Fruit fly (Drosophila melanogaster) whole organism, embryonic: ENCODE measurements around the gene side-IV.

Experiments used
- Atf3 ChIP-seq: fragments of 200-800 bp; sonication (Bioruptor generic); optimal IDR thresholded peaks from 3 replicates; lab custom pipeline; 2016; ENCODE audit warnings: missing biosample characterization, missing genetic modification characterization
- Bteb2 ChIP-seq: fragments of 200-800 bp; sonication (Bioruptor generic); optimal IDR thresholded peaks from 2 replicates; lab custom pipeline; 2016; ENCODE audit warnings: missing biosample characterization, missing genetic modification characterization
- CG12219 ChIP-seq: fragments of 200-800 bp; sonication (Bioruptor generic); optimal IDR thresholded peaks from 3 replicates; lab custom pipeline; 2018; ENCODE audit warnings: missing biosample characterization, mild to moderate bottlenecking, missing genetic modification characterization
- CG15073 ChIP-seq: fragments of 200-800 bp; sonication (Bioruptor generic); optimal IDR thresholded peaks from 2 replicates; lab custom pipeline; 2016; ENCODE audit warnings: missing biosample characterization, missing genetic modification characterization
- CG16779 ChIP-seq: fragments of 200-800 bp; sonication (Bioruptor generic); IDR thresholded peaks from 2 replicates; pipeline ENCODE4 v1.3.6; 2022; ENCODE audit warnings: missing biosample characterization, missing genetic modification characterization
- CG17829 ChIP-seq: fragments of 200-800 bp; optimal IDR thresholded peaks from 2 replicates; lab custom pipeline; 2019; ENCODE audit warnings: missing biosample characterization, mild to moderate bottlenecking, missing genetic modification characterization, moderate library complexity
- CG18262 ChIP-seq: fragments of 200-800 bp; optimal IDR thresholded peaks from 3 replicates; lab custom pipeline; 2019; ENCODE audit warnings: missing biosample characterization, mild to moderate bottlenecking, missing genetic modification characterization, moderate library complexity
- CG2875 ChIP-seq: fragments of 200-800 bp; sonication (Bioruptor generic); optimal IDR thresholded peaks from 2 replicates; lab custom pipeline; 2017; ENCODE audit warnings: missing biosample characterization, mild to moderate bottlenecking, missing genetic modification characterization, missing genetic modification reagents
- CG4404 ChIP-seq: fragments of 200-800 bp; sonication (Bioruptor generic); IDR thresholded peaks from 2 replicates; pipeline ENCODE4 v1.3.6; 2022; ENCODE audit warnings: missing biosample characterization, missing genetic modification characterization
- CG4617 ChIP-seq: fragments of 200-800 bp; sonication (Bioruptor generic); optimal IDR thresholded peaks from 3 replicates; lab custom pipeline; 2016; ENCODE audit warnings: missing biosample characterization, missing genetic modification characterization, borderline replicate concordance
- CG7839 ChIP-seq: fragments of 200-800 bp; sonication (Bioruptor generic); optimal IDR thresholded peaks from 3 replicates; lab custom pipeline; 2018; ENCODE audit warnings: missing biosample characterization, mild to moderate bottlenecking, missing genetic modification characterization, moderate library complexity
- CG8944 ChIP-seq: fragments of 200-800 bp; sonication (Bioruptor generic); optimal IDR thresholded peaks from 3 replicates; lab custom pipeline; 2016; ENCODE audit warnings: missing biosample characterization, missing genetic modification characterization
- CG9797 ChIP-seq: fragments of 200-800 bp; sonication (Bioruptor generic); optimal IDR thresholded peaks from 3 replicates; lab custom pipeline; 2018; ENCODE audit warnings: missing biosample characterization, mild to moderate bottlenecking, missing genetic modification characterization
- D ChIP-seq, 2 experiments: fragments of 200-800 bp in 1 of 2; fragments of >200 bp in 1 of 2; sonication (Bioruptor generic) in 1 of 2; optimal IDR thresholded peaks; 2 replicates in 1 of 2; 3 replicates in 1 of 2; lab custom pipeline; 2017; ENCODE audit warnings: mild to moderate bottlenecking in 1 of 2, missing biosample characterization in 1 of 2, missing genetic modification characterization in 1 of 2, missing genetic modification reagents in 1 of 2
- Dip2 ChIP-seq: fragments of 200-800 bp; sonication (Bioruptor generic); IDR thresholded peaks from 2 replicates; pipeline ENCODE4 v1.3.6; 2022; ENCODE audit warnings: missing biosample characterization, missing genetic modification characterization
- Dp ChIP-seq: fragments of 200-800 bp; sonication (Bioruptor generic); optimal IDR thresholded peaks from 2 replicates; lab custom pipeline; 2018; ENCODE audit warnings: missing biosample characterization, mild to moderate bottlenecking, missing genetic modification characterization, moderate library complexity
- E2f1 ChIP-seq: fragments of 200-800 bp; sonication (Bioruptor generic); IDR thresholded peaks from 2 replicates; pipeline ENCODE4 v1.3.6; 2022; ENCODE audit warnings: missing biosample characterization, missing genetic modification characterization
- E2f2 ChIP-seq: fragments of 200-800 bp; sonication (Bioruptor generic); IDR thresholded peaks from 2 replicates; pipeline ENCODE4 v1.3.6; 2022; ENCODE audit warnings: missing biosample characterization, missing genetic modification characterization
- Eip74EF ChIP-seq, 2 experiments: fragments of 200-800 bp in 1 of 2; fragments of >200 bp in 1 of 2; sonication (Bioruptor generic) in 1 of 2; optimal IDR thresholded peaks; 2 replicates each; lab custom pipeline; 2017 to 2019; ENCODE audit warnings: missing biosample characterization in 2 of 2, missing genetic modification characterization in 2 of 2, mild to moderate bottlenecking in 1 of 2, moderate library complexity in 1 of 2
- Ets97D ChIP-seq: fragments of 200-800 bp; sonication (Bioruptor generic); optimal IDR thresholded peaks from 3 replicates; lab custom pipeline; 2016; ENCODE audit warnings: missing biosample characterization, missing genetic modification characterization
- HLH3B ChIP-seq: fragments of 200-800 bp; sonication (Bioruptor generic); IDR thresholded peaks from 2 replicates; pipeline ENCODE4 v1.3.6; 2022; ENCODE audit warnings: missing biosample characterization, missing genetic modification characterization
- HLHmδ ChIP-seq: fragments of 200-800 bp; sonication (Bioruptor generic); optimal IDR thresholded peaks from 2 replicates; lab custom pipeline; 2018; ENCODE audit warnings: missing biosample characterization, mild to moderate bottlenecking, missing genetic modification characterization, moderate library complexity
- HmgZ ChIP-seq: fragments of 200-800 bp; sonication (Bioruptor generic); optimal IDR thresholded peaks from 2 replicates; lab custom pipeline; 2018; ENCODE audit warnings: missing biosample characterization, mild to moderate bottlenecking, missing genetic modification characterization
- Hr51 ChIP-seq, 2 experiments: fragments of 200-800 bp; sonication (Bioruptor generic); optimal IDR thresholded peaks; 2 replicates in 1 of 2; 3 replicates in 1 of 2; lab custom pipeline; 2016 to 2018; ENCODE audit warnings: missing biosample characterization in 2 of 2, missing genetic modification characterization in 2 of 2, mild to moderate bottlenecking in 1 of 2, moderate library complexity in 1 of 2
- Neu2 ChIP-seq: fragments of 200-800 bp; sonication (Bioruptor generic); optimal IDR thresholded peaks from 3 replicates; lab custom pipeline; 2016; ENCODE audit warnings: missing biosample characterization, missing genetic modification characterization, borderline replicate concordance
- Opbp ChIP-seq: fragments of 200-800 bp; sonication (Bioruptor generic); IDR thresholded peaks from 3 replicates; pipeline ENCODE4 v1.3.6; 2022; ENCODE audit warnings: missing biosample characterization, missing genetic modification characterization; ENCODE audit not compliant: partially characterized antibody
- Optix ChIP-seq: fragments of 200-800 bp; sonication (Bioruptor generic); IDR thresholded peaks from 3 replicates; pipeline ENCODE4 v1.3.6; 2022; ENCODE audit warnings: missing biosample characterization, missing genetic modification characterization
- Scr ChIP-seq: fragments of 200-800 bp; sonication (Bioruptor generic); IDR thresholded peaks from 2 replicates; pipeline ENCODE4 v1.3.6; 2022; ENCODE audit warnings: missing biosample characterization, missing genetic modification characterization; ENCODE audit not compliant: partially characterized antibody
- Ssrp ChIP-seq: fragments of 200-800 bp; sonication (Bioruptor generic); optimal IDR thresholded peaks from 2 replicates; lab custom pipeline; 2018; ENCODE audit warnings: missing biosample characterization, mild to moderate bottlenecking, missing genetic modification characterization, moderate library complexity
- Stat92E ChIP-seq, 3 experiments: fragments of >200 bp in 2 of 3; fragments of 200-800 bp in 1 of 3; sonication (Bioruptor generic) in 1 of 3; optimal IDR thresholded peaks; 2 replicates each; lab custom pipeline; 2017 to 2019; ENCODE audit warnings: missing biosample characterization in 3 of 3, missing genetic modification characterization in 3 of 3, mild to moderate bottlenecking in 1 of 3, moderate library complexity in 1 of 3
- YL-1 ChIP-seq: fragments of 200-800 bp; sonication (Bioruptor generic); optimal IDR thresholded peaks from 3 replicates; lab custom pipeline; 2017; ENCODE audit warnings: missing biosample characterization, mild to moderate bottlenecking, missing genetic modification characterization
- ac ChIP-seq: fragments of 200-800 bp; sonication (Bioruptor generic); optimal IDR thresholded peaks from 3 replicates; lab custom pipeline; 2017; ENCODE audit warnings: missing biosample characterization, mild to moderate bottlenecking, missing genetic modification characterization
- chif ChIP-seq, 2 experiments: fragments of 200-800 bp; sonication (Bioruptor generic); optimal IDR thresholded peaks; 3 replicates each; lab custom pipeline; 2016; ENCODE audit warnings: missing biosample characterization in 2 of 2, missing genetic modification characterization in 2 of 2
- chinmo ChIP-seq: fragments of 200-800 bp; sonication (Bioruptor generic); IDR thresholded peaks from 4 replicates; pipeline ENCODE4 v1.3.6; 2022; ENCODE audit warnings: missing biosample characterization, missing genetic modification characterization; ENCODE audit not compliant: partially characterized antibody
- croc ChIP-seq: fragments of 200-800 bp; sonication (Bioruptor generic); conservative IDR thresholded peaks from 3 replicates; pipeline ENCODE4 v1.3.6; 2022; ENCODE audit warnings: missing biosample characterization, missing genetic modification characterization
- dati ChIP-seq: fragments of 200-800 bp; sonication (Bioruptor generic); IDR thresholded peaks from 2 replicates; pipeline ENCODE4 v1.3.6; 2022; ENCODE audit warnings: missing biosample characterization, missing genetic modification characterization
- dmrt99B ChIP-seq: fragments of 200-800 bp; sonication (Bioruptor generic); optimal IDR thresholded peaks from 2 replicates; lab custom pipeline; 2018; ENCODE audit warnings: missing biosample characterization, mild to moderate bottlenecking, missing genetic modification characterization, moderate library complexity
- ems ChIP-seq: fragments of 200-800 bp; sonication (Bioruptor generic); optimal IDR thresholded peaks from 3 replicates; lab custom pipeline; 2016; ENCODE audit warnings: missing biosample characterization, missing genetic modification characterization
- gfzf ChIP-seq: fragments of 200-800 bp; sonication (Bioruptor generic); optimal IDR thresholded peaks from 2 replicates; lab custom pipeline; 2016; ENCODE audit warnings: missing biosample characterization, mild to moderate bottlenecking, missing genetic modification characterization, moderate library complexity
- ind ChIP-seq: fragments of 200-800 bp; sonication (Bioruptor generic); optimal IDR thresholded peaks from 3 replicates; lab custom pipeline; 2016; ENCODE audit warnings: missing biosample characterization, missing genetic modification characterization
- kay ChIP-seq: fragments of 200-800 bp; sonication (Bioruptor generic); optimal IDR thresholded peaks from 2 replicates; lab custom pipeline; 2016; ENCODE audit warnings: missing biosample characterization, missing genetic modification characterization
- ranshi ChIP-seq: fragments of 200-800 bp; sonication (Bioruptor generic); IDR thresholded peaks from 2 replicates; pipeline ENCODE4 v1.3.6; 2022; ENCODE audit warnings: missing biosample characterization, missing genetic modification characterization
- row ChIP-seq: fragments of 200-800 bp; sonication (Bioruptor generic); IDR thresholded peaks from 3 replicates; pipeline ENCODE4 v1.3.6; 2022; ENCODE audit warnings: missing biosample characterization, missing genetic modification characterization
- sens ChIP-seq: fragments of 200-800 bp; sonication (Bioruptor generic); peaks from one replicate; lab custom pipeline; 2016; ENCODE audit warnings: missing biosample characterization, missing genetic modification characterization
- sima ChIP-seq: fragments of 200-800 bp; sonication (Bioruptor generic); optimal IDR thresholded peaks from 2 replicates; lab custom pipeline; 2016; ENCODE audit warnings: missing biosample characterization, missing genetic modification characterization
- sna ChIP-seq: fragments of 200-800 bp; sonication (Bioruptor generic); IDR thresholded peaks from 2 replicates; pipeline ENCODE4 v1.3.6; 2022; ENCODE audit warnings: missing biosample characterization, missing genetic modification characterization; ENCODE audit not compliant: partially characterized antibody
- tna ChIP-seq: fragments of 200-800 bp; sonication (Bioruptor generic); IDR thresholded peaks from 2 replicates; pipeline ENCODE4 v1.3.6; 2022; ENCODE audit warnings: missing biosample characterization, missing genetic modification characterization; ENCODE audit not compliant: partially characterized antibody

Gene side-IV

DNA sequence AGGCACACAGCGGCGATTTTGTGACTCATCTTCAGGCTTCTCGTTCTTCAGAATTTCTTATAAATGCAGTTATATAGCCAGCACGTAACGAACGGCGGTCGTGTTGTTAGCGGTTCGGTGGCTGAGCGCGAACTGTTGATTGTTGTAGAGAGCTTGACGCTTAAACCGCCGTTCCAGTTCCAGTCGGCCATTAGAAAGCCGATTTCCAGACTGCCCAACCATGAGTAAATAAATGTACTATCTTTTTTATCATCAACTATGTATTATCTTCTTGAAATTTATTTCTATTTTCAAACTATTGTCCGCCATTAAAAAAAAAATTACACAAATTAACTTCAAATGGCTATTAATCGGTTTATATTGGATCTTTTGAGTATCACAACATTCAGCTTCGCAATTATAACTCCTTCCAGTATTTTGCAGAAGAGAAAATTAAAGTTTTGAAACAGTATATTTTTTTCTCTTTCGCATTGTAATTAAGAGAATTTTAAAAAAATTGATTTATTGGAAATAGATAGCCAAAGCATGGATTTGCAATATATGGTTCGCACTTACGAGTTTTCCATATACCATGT, 48.6 kb upstream of the side-IV start, which contains the start of gene GILT1 (continued):
- TF ChIP-seq CG18262 (tag; lab: Kevin White, UChicago) (no peak), CG8944 (no peak), tna (GFP tag; lab: Robert Waterston, UW) (no peak), CG4404 (GFP tag; lab: Robert Waterston, UW) (no peak), E2f2 (GFP tag; lab: Robert Waterston, UW) (peak; percentile 6; the same call in 1 of the 2 replicates), ac (no peak), Hr51 (GFP tag; optimal IDR thresholded peaks at IDR 0.05; lab: Kevin White, UChicago) (no peak), ind (GFP tag; lab: Kevin White, UChicago) (no peak), Eip74EF (GFP tag; optimal IDR thresholded peaks at IDR 0.05; lab: Kevin White, UChicago) (no peak), Optix (GFP tag; lab: Robert Waterston, UW) (no peak), CG2875 (GFP tag; lab: Kevin White, UChicago) (no peak), ems (GFP tag; lab: Kevin White, UChicago) (no peak), CG16779 (GFP tag; lab: Robert Waterston, UW) (no peak)

DNA sequence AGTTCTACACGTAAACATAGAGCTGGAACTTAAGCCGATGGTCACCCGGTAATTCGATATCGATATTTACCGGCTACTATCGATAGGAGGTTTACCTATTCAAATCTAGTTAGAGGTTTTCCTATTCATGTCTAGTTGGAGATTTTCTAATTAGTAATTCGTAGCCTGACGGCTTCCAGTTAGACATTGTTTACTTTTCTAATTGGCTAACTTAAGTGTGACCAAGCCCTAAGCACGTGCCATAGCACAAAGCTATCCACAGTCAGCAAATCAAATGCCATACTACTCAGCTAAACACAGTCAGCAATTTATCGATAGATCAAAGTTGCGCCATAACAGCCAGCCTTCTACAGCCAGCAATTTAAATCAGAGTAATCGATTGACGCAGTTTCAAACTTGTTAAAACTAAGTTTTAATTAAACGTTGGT, 47.3 kb upstream of the side-IV start, which contains the start of gene Dpm3:
Gene Dpm3, minus strand, starts transcription at position 20 of the 428 bp plus-strand sequence.
- TF ChIP-seq dati (no peak), Bteb2 (GFP tag; lab: Kevin White, UChicago) (no peak), Neu2 (GFP tag; lab: Kevin White, UChicago) (no peak), HLH3B (GFP tag; lab: Robert Waterston, UW) (no peak), sna (GFP tag; lab: Robert Waterston, UW) (peak; percentile 95), CG7839 (tag; lab: Kevin White, UChicago) (peak; percentile 5), chinmo (GFP tag; lab: Robert Waterston, UW) (0 out of 4 replicates have a peak, but pooled peaks have one; percentile 76), CG12219 (GFP tag; lab: Kevin White, UChicago) (no peak), sima (GFP tag; lab: Kevin White, UChicago) (no peak), Dip2 (no peak), Opbp (GFP tag; lab: Robert Waterston, UW) (peak; percentile 81; the same call in 2 of the 3 replicates), Ets97D (GFP tag; lab: Kevin White, UChicago) (peak; percentile 78), Scr (GFP tag; lab: Robert Waterston, UW) (peak; percentile 93), CG15073 (GFP tag; lab: Kevin White, UChicago) (no peak), dmrt99B (no peak), croc (GFP tag; lab: Robert Waterston, UW) (no peak), HmgZ (peak; percentile 77), ranshi (GFP tag; lab: Robert Waterston, UW) (no peak), gfzf (GFP tag; lab: Kevin White, UChicago) (peak; percentile 65), sens (GFP tag; lab: Kevin White, UChicago) (peak; percentile 86), chif (GFP tag; optimal IDR thresholded peaks at IDR 0.05; lab: Kevin White, UChicago) (peak in 1 of 2 experiments; percentile 50), CG17829 (tag; lab: Kevin White, UChicago) (peak; percentile 50), D (optimal IDR thresholded peaks at IDR 0.05; lab: Kevin White, UChicago) (no peak), D (GFP tag; optimal IDR thresholded peaks at IDR 0.05; lab: Kevin White, UChicago) (no peak), Dp (peak; percentile 97), CG4617 (GFP tag; lab: Kevin White, UChicago) (peak; percentile 60), ind (GFP tag; lab: Kevin White, UChicago) (peak; percentile 4), kay (peak; percentile 50), CG9797 (GFP tag; lab: Kevin White, UChicago) (peak; percentile 92), Ssrp (tag; lab: Kevin White, UChicago) (no peak), Stat92E (GFP tag; optimal IDR thresholded peaks at IDR 0.05; lab: Kevin White, UChicago) (peak in 1 of 3 experiments; percentile 78), CG4404 (GFP tag; lab: Robert Waterston, UW) (no peak), Atf3 (GFP tag; lab: Kevin White, UChicago) (peak; percentile 23), HLHmδ (no peak), YL-1 (GFP tag; lab: Kevin White, UChicago) (peak; percentile 6), E2f1 (GFP tag; lab: Robert Waterston, UW) (peak; percentile 32; the same call in 1 of the 2 replicates), row (peak; percentile 60)
